Fruit fly (Drosophila melanogaster) whole organism, larva: ENCODE results near the gene CG14712.

Source experiments
- noc ChIP-seq: fragments of 200-800 bp; sonication (Bioruptor generic); optimal IDR thresholded peaks from 3 replicates; lab custom pipeline; 2019; ENCODE audit warnings: missing biosample characterization, mild to moderate bottlenecking, missing genetic modification characterization, moderate library complexity

Gene CG14712

dm6 chr3R:11656614-11657216 is 28.2 kb downstream of the CG14712 start:
- TF ChIP-seq noc: peak; percentile 96

dm6 chr3R:11657786-11658193 is 29.2 kb downstream of the CG14712 start:
- peak; percentile 62 for TF ChIP-seq noc

- TF ChIP-seq noc: no peak
Measured at dm6 chr3R:11661187-11661586, 32.6 kb downstream of the CG14712 start.

dm6 chr3R:11661712-11662111 is 33.2 kb downstream of the CG14712 start:
- no peak for TF ChIP-seq noc

dm6 chr3R:11662617-11663016 is 34.1 kb downstream of the CG14712 start:
- no peak for TF ChIP-seq noc

dm6 chr3R:11663441-11663840 is 34.9 kb downstream of the CG14712 start:
- no peak for TF ChIP-seq noc

- no peak for TF ChIP-seq noc
Measured at dm6 chr3R:11665508-11665907, 36.9 kb downstream of the CG14712 start.

dm6 chr3R:11665925-11666687 is 37.5 kb downstream of the CG14712 start:
- no peak for TF ChIP-seq noc

- TF ChIP-seq noc: no peak
Measured at dm6 chr3R:11669017-11669953, 40.7 kb downstream of the CG14712 start.

dm6 chr3R:11669954-11670347 is 41.4 kb downstream of the CG14712 start:
- no peak for TF ChIP-seq noc

dm6 chr3R:11670888-11671287 is 42.3 kb downstream of the CG14712 start:
- no peak for TF ChIP-seq noc

dm6 chr3R:11671784-11672183 is 43.2 kb downstream of the CG14712 start:
- TF ChIP-seq noc: no peak

- TF ChIP-seq noc: peak; percentile 31
Measured at dm6 chr3R:11673955-11674663, 45.5 kb downstream of the CG14712 start, which contains the start of gene CG14715. TSS of gene CG14715 (plus strand) at chr3R:11674221.

dm6 chr3R:11678016-11678415 is 49.5 kb downstream of the CG14712 start, which contains the start of gene CG18476:
TSS of gene CG18476 (minus strand) at chr3R:11678116.
- TF ChIP-seq noc: peak; percentile 87

- TF ChIP-seq noc: no peak
Measured at dm6 chr3R:11679513-11679912, 51.0 kb downstream of the CG14712 start, which contains the start of the genes Taf12 and Ho. TSS of gene Taf12 (minus strand) at chr3R:11679690. TSS of gene Ho (plus strand) at chr3R:11679743.
